Fruit fly (Drosophila melanogaster) whole organism, embryonic: ENCODE data around the gene CG18810.
A peak's percentile ranks its signal among the peaks of the same experiment; 100 is the strongest.

ENCODE experiments used
- Adf1 ChIP-seq: fragments of 200-800 bp; sonication (Bioruptor generic); IDR thresholded peaks from 2 replicates; pipeline ENCODE4 v1.3.6; 2022; ENCODE audit warnings: missing biosample characterization, missing genetic modification characterization
- B-H2 ChIP-seq: fragments of 200-800 bp; sonication (Bioruptor generic); optimal IDR thresholded peaks from 2 replicates; lab custom pipeline; 2018; ENCODE audit warnings: missing biosample characterization, mild to moderate bottlenecking, missing genetic modification characterization
- CG10147 ChIP-seq: fragments of 200-800 bp; sonication (Bioruptor generic); optimal IDR thresholded peaks from 2 replicates; lab custom pipeline; 2019; ENCODE audit warnings: missing biosample characterization, mild to moderate bottlenecking, missing genetic modification characterization, moderate library complexity
- CG10654 ChIP-seq: fragments of 200-800 bp; sonication (Bioruptor generic); optimal IDR thresholded peaks from 2 replicates; lab custom pipeline; 2016; ENCODE audit warnings: missing biosample characterization, missing genetic modification characterization
- CG11696 ChIP-seq: fragments of 200-800 bp; sonication (Bioruptor generic); IDR thresholded peaks from 2 replicates; pipeline ENCODE4 v1.3.6; 2022; ENCODE audit warnings: missing biosample characterization, missing genetic modification characterization
- CG11723 ChIP-seq: fragments of 200-800 bp; sonication (Bioruptor generic); optimal IDR thresholded peaks from 2 replicates; lab custom pipeline; 2017; ENCODE audit warnings: missing biosample characterization, mild to moderate bottlenecking, missing genetic modification characterization
- CG12744 ChIP-seq: fragments of 200-800 bp; sonication (Bioruptor generic); optimal IDR thresholded peaks from 2 replicates; lab custom pipeline; 2016; ENCODE audit warnings: missing biosample characterization, missing genetic modification characterization
- CG14710 ChIP-seq: fragments of 200-800 bp; sonication (Bioruptor generic); optimal IDR thresholded peaks from 3 replicates; lab custom pipeline; 2019; ENCODE audit warnings: missing biosample characterization, mild to moderate bottlenecking, missing genetic modification characterization, moderate library complexity
- CG15269 ChIP-seq: fragments of 200-800 bp; sonication (Bioruptor generic); optimal IDR thresholded peaks from 2 replicates; lab custom pipeline; 2018; ENCODE audit warnings: missing biosample characterization, mild to moderate bottlenecking, missing genetic modification characterization, moderate library complexity
- CG17186 ChIP-seq: fragments of 200-800 bp; sonication (Bioruptor generic); optimal IDR thresholded peaks from 3 replicates; lab custom pipeline; 2017; ENCODE audit warnings: missing biosample characterization, missing genetic modification reagents, missing genetic modification characterization
- CG17359 ChIP-seq: fragments of 200-800 bp; sonication (Bioruptor generic); optimal IDR thresholded peaks from 3 replicates; lab custom pipeline; 2018; ENCODE audit warnings: missing biosample characterization, mild to moderate bottlenecking, missing genetic modification characterization, moderate library complexity
- CG17385 ChIP-seq: fragments of 200-800 bp; sonication (Bioruptor generic); optimal IDR thresholded peaks from 3 replicates; lab custom pipeline; 2018; ENCODE audit warnings: missing biosample characterization, mild to moderate bottlenecking, missing genetic modification characterization
- CG17829 ChIP-seq: fragments of 200-800 bp; optimal IDR thresholded peaks from 2 replicates; lab custom pipeline; 2019; ENCODE audit warnings: missing biosample characterization, mild to moderate bottlenecking, missing genetic modification characterization, moderate library complexity
- CG18262 ChIP-seq: fragments of 200-800 bp; optimal IDR thresholded peaks from 3 replicates; lab custom pipeline; 2019; ENCODE audit warnings: missing biosample characterization, mild to moderate bottlenecking, missing genetic modification characterization, moderate library complexity
- CG18599 ChIP-seq: fragments of 200-800 bp; sonication (Bioruptor generic); optimal IDR thresholded peaks from 3 replicates; lab custom pipeline; 2017; ENCODE audit warnings: missing biosample characterization, missing genetic modification characterization, mild to moderate bottlenecking, moderate library complexity, missing genetic modification reagents
- CG32532 ChIP-seq: fragments of 200-800 bp; sonication (Bioruptor generic); IDR thresholded peaks from 2 replicates; pipeline ENCODE4 v1.3.6; 2022; ENCODE audit warnings: missing biosample characterization, missing genetic modification characterization
- CG3407 ChIP-seq: fragments of 200-800 bp; sonication (Bioruptor generic); optimal IDR thresholded peaks from 2 replicates; lab custom pipeline; 2018; ENCODE audit warnings: missing biosample characterization, mild to moderate bottlenecking, missing genetic modification characterization
- CG4282 ChIP-seq: fragments of 200-800 bp; sonication (Bioruptor generic); optimal IDR thresholded peaks from 2 replicates; lab custom pipeline; 2016; ENCODE audit warnings: missing biosample characterization, missing genetic modification characterization
- CG4404 ChIP-seq: fragments of 200-800 bp; sonication (Bioruptor generic); IDR thresholded peaks from 2 replicates; pipeline ENCODE4 v1.3.6; 2022; ENCODE audit warnings: missing biosample characterization, missing genetic modification characterization
- CG5245 ChIP-seq: fragments of 200-800 bp; sonication (Bioruptor generic); optimal IDR thresholded peaks from 3 replicates; lab custom pipeline; 2016; ENCODE audit warnings: missing biosample characterization, missing genetic modification characterization
- CG8281 ChIP-seq: fragments of 200-800 bp; sonication (Bioruptor generic); optimal IDR thresholded peaks from 2 replicates; lab custom pipeline; 2018; ENCODE audit warnings: missing biosample characterization, mild to moderate bottlenecking, missing genetic modification characterization, moderate library complexity
- CG8765 ChIP-seq: fragments of 200-800 bp; sonication (Bioruptor generic); IDR thresholded peaks from 2 replicates; pipeline ENCODE4 v1.3.6; 2022; ENCODE audit warnings: missing biosample characterization, missing genetic modification characterization
- Chrac-16 ChIP-seq: fragments of 200-800 bp; sonication (Bioruptor generic); optimal IDR thresholded peaks from 3 replicates; lab custom pipeline; 2016; ENCODE audit warnings: missing biosample characterization, missing genetic modification characterization
- HHEX ChIP-seq: fragments of 200-800 bp; sonication (Bioruptor generic); optimal IDR thresholded peaks from 3 replicates; lab custom pipeline; 2017; ENCODE audit warnings: missing biosample characterization, mild to moderate bottlenecking, missing genetic modification characterization, missing genetic modification reagents
- Hmx ChIP-seq: fragments of 200-800 bp; sonication (Bioruptor generic); optimal IDR thresholded peaks from 2 replicates; lab custom pipeline; 2016; ENCODE audit warnings: missing biosample characterization, missing genetic modification characterization
- Hr3 ChIP-seq: fragments of 200-800 bp; sonication (Bioruptor generic); optimal IDR thresholded peaks from 3 replicates; lab custom pipeline; 2016; ENCODE audit warnings: missing biosample characterization, missing genetic modification characterization
- Mes4 ChIP-seq: fragments of 200-800 bp; sonication (Bioruptor generic); optimal IDR thresholded peaks from 2 replicates; lab custom pipeline; 2016; ENCODE audit warnings: missing biosample characterization, missing genetic modification characterization
- NfI ChIP-seq: fragments of 200-800 bp; sonication (Bioruptor generic); optimal IDR thresholded peaks from 3 replicates; lab custom pipeline; 2018; ENCODE audit warnings: missing biosample characterization, mild to moderate bottlenecking, missing genetic modification characterization, moderate library complexity
- Oli ChIP-seq: fragments of 200-800 bp; sonication (Bioruptor generic); optimal IDR thresholded peaks from 2 replicates; lab custom pipeline; 2018; ENCODE audit warnings: missing biosample characterization, mild to moderate bottlenecking, missing genetic modification characterization, moderate library complexity
- Ptx1 ChIP-seq: fragments of 200-800 bp; sonication (Bioruptor generic); IDR thresholded peaks from 2 replicates; pipeline ENCODE4 v1.3.6; 2022; ENCODE audit warnings: missing biosample characterization, missing genetic modification characterization
- Side ChIP-seq: fragments of 200-800 bp; sonication (Bioruptor generic); optimal IDR thresholded peaks from 2 replicates; lab custom pipeline; 2016; ENCODE audit warnings: missing biosample characterization, missing genetic modification characterization
- Sry-β ChIP-seq: fragments of 200-800 bp; sonication (Bioruptor generic); optimal IDR thresholded peaks from 2 replicates; lab custom pipeline; 2018; ENCODE audit warnings: missing biosample characterization, mild to moderate bottlenecking, missing genetic modification characterization, moderate library complexity
- Taf1 ChIP-seq: fragments of 200-800 bp; sonication (Bioruptor generic); IDR thresholded peaks from 2 replicates; pipeline ENCODE4 v1.3.6; 2022; ENCODE audit warnings: missing biosample characterization, missing genetic modification characterization
- Usf ChIP-seq: fragments of 200-800 bp; sonication (Bioruptor generic); optimal IDR thresholded peaks from 2 replicates; lab custom pipeline; 2017; ENCODE audit warnings: missing genotype, missing biosample characterization, missing genetic modification characterization
- YL-1 ChIP-seq: fragments of 200-800 bp; sonication (Bioruptor generic); optimal IDR thresholded peaks from 3 replicates; lab custom pipeline; 2017; ENCODE audit warnings: missing biosample characterization, mild to moderate bottlenecking, missing genetic modification characterization
- amos ChIP-seq: fragments of 200-800 bp; sonication (Bioruptor generic); IDR thresholded peaks from 2 replicates; pipeline ENCODE4 v1.3.6; 2022; ENCODE audit warnings: missing biosample characterization, missing genetic modification characterization; ENCODE audit not compliant: partially characterized antibody
- ato ChIP-seq: fragments of 200-800 bp; sonication (Bioruptor generic); IDR thresholded peaks from 2 replicates; pipeline ENCODE4 v1.3.6; 2022; ENCODE audit warnings: missing biosample characterization, missing genetic modification characterization; ENCODE audit not compliant: partially characterized antibody
- dan ChIP-seq: fragments of 200-800 bp; sonication (Bioruptor generic); IDR thresholded peaks from 2 replicates; pipeline ENCODE4 v1.3.6; 2022; ENCODE audit warnings: missing biosample characterization, missing genetic modification characterization
- dmrt11E ChIP-seq: fragments of 200-800 bp; sonication (Bioruptor generic); optimal IDR thresholded peaks from 3 replicates; lab custom pipeline; 2018; ENCODE audit warnings: missing biosample characterization, mild to moderate bottlenecking, missing genetic modification characterization, moderate library complexity
- eyg ChIP-seq: fragments of 200-800 bp; sonication (Bioruptor generic); optimal IDR thresholded peaks from 3 replicates; lab custom pipeline; 2016; ENCODE audit warnings: missing biosample characterization, missing genetic modification characterization
- grn ChIP-seq: fragments of 200-800 bp; sonication (Bioruptor generic); optimal IDR thresholded peaks from 3 replicates; lab custom pipeline; 2017; ENCODE audit warnings: missing biosample characterization, missing genetic modification characterization
- lab ChIP-seq: fragments of 200-800 bp; sonication (Bioruptor generic); optimal IDR thresholded peaks from 3 replicates; lab custom pipeline; 2017; ENCODE audit warnings: missing biosample characterization, missing genetic modification characterization, mild to moderate bottlenecking, moderate library complexity, missing genetic modification reagents
- lbe ChIP-seq: fragments of 200-800 bp; sonication (Bioruptor generic); optimal IDR thresholded peaks from 2 replicates; lab custom pipeline; 2016; ENCODE audit warnings: missing biosample characterization, mild to moderate bottlenecking, missing genetic modification characterization
- pan ChIP-seq, 4 experiments: fragments of >200 bp in 3 of 4; fragments of 200-800 bp in 1 of 4; sonication (Bioruptor generic) in 1 of 4; optimal IDR thresholded peaks in 3 of 4; IDR thresholded peaks in 1 of 4; 2 replicates each; pipeline versions ENCODE4 v1.3.6 to Lab custom; 2017 to 2022; ENCODE audit warnings: missing biosample characterization in 2 of 4, missing genetic modification characterization in 2 of 4, mixed read lengths in 1 of 4
- pros ChIP-seq: fragments of 200-800 bp; sonication (Bioruptor generic); optimal IDR thresholded peaks from 3 replicates; lab custom pipeline; 2019; ENCODE audit warnings: missing biosample characterization, mild to moderate bottlenecking, missing genetic modification characterization, moderate library complexity
- pzg ChIP-seq: fragments of 200-800 bp; sonication (Bioruptor generic); optimal IDR thresholded peaks from 3 replicates; lab custom pipeline; 2018; ENCODE audit warnings: missing biosample characterization, mild to moderate bottlenecking, missing genetic modification characterization, moderate library complexity
- sc ChIP-seq, 3 experiments: fragments of >200 bp in 2 of 3; fragments of 200-800 bp in 1 of 3; sonication (Bioruptor generic) in 1 of 3; optimal IDR thresholded peaks; 2 replicates in 2 of 3; 3 replicates in 1 of 3; lab custom pipeline; 2017; ENCODE audit warnings: mild to moderate bottlenecking in 1 of 3, missing biosample characterization in 1 of 3, missing genetic modification characterization in 1 of 3, missing genetic modification reagents in 1 of 3
- tin ChIP-seq: fragments of 200-800 bp; sonication (Bioruptor generic); optimal IDR thresholded peaks from 3 replicates; lab custom pipeline; 2016; ENCODE audit warnings: missing biosample characterization, missing genetic modification characterization
- vfl ChIP-seq: fragments of 200-800 bp; sonication (Bioruptor generic); optimal IDR thresholded peaks from 2 replicates; lab custom pipeline; 2016; ENCODE audit warnings: missing biosample characterization, missing genetic modification characterization
- vvl ChIP-seq: fragments of 200-800 bp; sonication (Bioruptor generic); IDR thresholded peaks from 2 replicates; pipeline ENCODE4 v1.3.6; 2022; ENCODE audit warnings: missing biosample characterization, missing genetic modification characterization

Gene CG18810

dm6 chr2L:20638413-20638812 lies 10.3 kb upstream of the CG18810 start:
- TF ChIP-seq HHEX (GFP tag; lab: Kevin White, UChicago) = no peak
- TF ChIP-seq CG11696 (GFP tag; lab: Robert Waterston, UW) = no peak
- no peak for TF ChIP-seq Adf1
- TF ChIP-seq CG15269 (tag; lab: Kevin White, UChicago) = peak; percentile 20
- no peak for TF ChIP-seq CG17385 (GFP tag; lab: Kevin White, UChicago)
- 0 out of 2 replicates have a peak, but pooled peaks have one; percentile 15 for TF ChIP-seq ato
- TF ChIP-seq Ptx1 (GFP tag; lab: Robert Waterston, UW) = no peak
- no peak for TF ChIP-seq eyg (GFP tag; lab: Kevin White, UChicago)
- peak; percentile 29 for TF ChIP-seq YL-1 (GFP tag; lab: Kevin White, UChicago)
- TF ChIP-seq CG18599 (GFP tag; lab: Kevin White, UChicago) = no peak
- no peak for TF ChIP-seq CG8765 (GFP tag; lab: Robert Waterston, UW)
- TF ChIP-seq Chrac-16 (GFP tag; lab: Kevin White, UChicago) = no peak
- peak; percentile 49 for TF ChIP-seq vvl (GFP tag; lab: Robert Waterston, UW)
- no peak for TF ChIP-seq CG11723
- TF ChIP-seq Taf1 = no peak
- TF ChIP-seq CG18262 (tag; lab: Kevin White, UChicago) = no peak
- TF ChIP-seq Oli (tag; lab: Kevin White, UChicago) = no peak
- TF ChIP-seq tin (GFP tag; lab: Kevin White, UChicago) = no peak
- no peak for TF ChIP-seq dan (GFP tag; lab: Robert Waterston, UW)
- no peak for TF ChIP-seq CG4282 (GFP tag; lab: Kevin White, UChicago)
- no peak for TF ChIP-seq dmrt11E
- no peak for TF ChIP-seq Sry-β (GFP tag; lab: Kevin White, UChicago)
- no peak for TF ChIP-seq CG17359
- no peak for TF ChIP-seq CG10147 (GFP tag; lab: Kevin White, UChicago)
- no peak for TF ChIP-seq sc (optimal IDR thresholded peaks at IDR 0.05; lab: Kevin White, UChicago)
- TF ChIP-seq sc (GFP tag; optimal IDR thresholded peaks at IDR 0.05; lab: Kevin White, UChicago) = peak; percentile 25
- no peak for TF ChIP-seq CG3407
- peak; percentile 85 for TF ChIP-seq pzg
- TF ChIP-seq CG32532 = no peak
- TF ChIP-seq B-H2 (GFP tag; lab: Kevin White, UChicago) = no peak
- TF ChIP-seq Mes4 (GFP tag; lab: Kevin White, UChicago) = no peak
- no peak for TF ChIP-seq pan (optimal IDR thresholded peaks at IDR 0.05; lab: Kevin White, UChicago)
- no peak for TF ChIP-seq pan (GFP tag; optimal IDR thresholded peaks at IDR 0.05 in 1 of 2, IDR thresholded peaks at IDR 0.05 in 1 of 2)
- no peak for TF ChIP-seq Side (GFP tag; lab: Kevin White, UChicago)
- TF ChIP-seq vfl (GFP tag; lab: Kevin White, UChicago) = no peak
- TF ChIP-seq CG5245 (GFP tag; lab: Kevin White, UChicago) = no peak
- TF ChIP-seq NfI (GFP tag; lab: Kevin White, UChicago) = no peak
- TF ChIP-seq Usf (GFP tag; lab: Kevin White, UChicago) = no peak
- TF ChIP-seq grn (GFP tag; lab: Kevin White, UChicago) = no peak
- TF ChIP-seq CG14710 (tag; lab: Kevin White, UChicago) = peak; percentile 43
- peak; percentile 32 for TF ChIP-seq amos
- no peak for TF ChIP-seq lbe (GFP tag; lab: Kevin White, UChicago)
- no peak for TF ChIP-seq lab (GFP tag; lab: Kevin White, UChicago)
- peak; percentile 25 for TF ChIP-seq CG17186 (GFP tag; lab: Kevin White, UChicago)
- no peak for TF ChIP-seq CG12744
- peak; percentile 24 for TF ChIP-seq pros
- no peak for TF ChIP-seq CG8281
- TF ChIP-seq Hr3 (GFP tag; lab: Kevin White, UChicago) = no peak
- TF ChIP-seq CG17829 (tag; lab: Kevin White, UChicago) = no peak
- no peak for TF ChIP-seq CG4404 (GFP tag; lab: Robert Waterston, UW)
- no peak for TF ChIP-seq Hmx (GFP tag; lab: Kevin White, UChicago)
- no peak for TF ChIP-seq CG10654 (GFP tag; lab: Kevin White, UChicago)
